Worm (Caenorhabditis elegans): ENCODE data around the gene nphp-2.

The nphp-2 gene

DNA sequence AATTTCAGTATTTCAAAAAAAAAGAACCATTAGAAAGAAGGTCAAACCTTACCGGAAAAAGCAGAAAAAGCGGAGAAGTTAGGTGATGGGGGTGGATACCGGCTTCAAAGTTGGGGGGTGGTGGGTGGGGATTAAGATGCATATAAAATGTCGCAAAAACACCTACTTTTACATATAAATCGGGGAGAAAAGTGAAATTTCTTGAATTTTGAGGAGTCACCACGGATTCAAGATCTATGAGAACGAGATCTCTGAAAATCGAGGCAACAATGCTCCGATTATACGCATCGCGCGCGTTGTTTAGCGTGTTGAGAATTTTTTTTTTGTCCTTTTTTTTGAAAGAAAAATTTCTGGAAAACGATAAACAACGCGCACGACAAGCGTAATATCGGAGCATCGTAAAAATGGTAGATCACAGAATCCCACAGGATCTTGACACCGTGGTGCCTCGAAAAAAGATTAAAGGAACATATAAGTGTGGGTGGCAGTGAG lies 20.0 kb upstream of the nphp-2 start (continued):
- TF ChIP-seq snpc-3.4 (tag; optimal IDR thresholded peaks at IDR 0.05) (peak; percentile 62), lag-1 (GFP tag; IDR thresholded peaks at IDR 0.05) (no peak), F57A8.1 (GFP tag; optimal IDR thresholded peaks at IDR 0.05) (no peak), snpc-1.3 (tag; optimal IDR thresholded peaks at IDR 0.05; ENCODE audit: insufficient read depth) (no peak), ceh-79 (tag; optimal IDR thresholded peaks at IDR 0.05) (peak; percentile 98), F22D6.2 (tag; optimal IDR thresholded peaks at IDR 0.05) (no peak), ceh-40 (GFP tag; IDR thresholded peaks at IDR 0.05) (peak; percentile 70; the same call in 1 of the 2 replicates), chd-7 (tag; optimal IDR thresholded peaks at IDR 0.05) (peak; percentile 91), mes-4 (tag; optimal IDR thresholded peaks at IDR 0.05) (no peak), unc-130 (GFP tag; optimal IDR thresholded peaks at IDR 0.05) (no peak), hrde-1 (tag; optimal IDR thresholded peaks at IDR 0.05; ENCODE audit: borderline replicate concordance) (peak; percentile 13), rcor-1 (GFP tag; IDR thresholded peaks at IDR 0.05) (peak; percentile 50), ztf-22 (GFP tag; optimal IDR thresholded peaks at IDR 0.05) (no peak), dpff-1 (tag; optimal IDR thresholded peaks at IDR 0.05) (peak; percentile 69), him-1 (tag; optimal IDR thresholded peaks at IDR 0.05) (peak; percentile 60), unc-62 (GFP tag; optimal IDR thresholded peaks at IDR 0.05) (no peak), F39B2.1 (GFP tag; IDR thresholded peaks at IDR 0.05) (peak; percentile 21; the same call in 1 of the 2 replicates), pha-4 (tag; optimal IDR thresholded peaks at IDR 0.05) (no peak), hsf-1 (GFP tag; IDR thresholded peaks at IDR 0.05) (peak; percentile 65), nhr-120 (GFP tag; IDR thresholded peaks at IDR 0.05) (no peak), F49E8.2 (tag; optimal IDR thresholded peaks at IDR 0.05; ENCODE audit: insufficient read depth) (peak; percentile 71), akir-1 (GFP tag; optimal IDR thresholded peaks at IDR 0.05) (no peak), B0019.2 (GFP tag; conservative IDR thresholded peaks at IDR 0.05) (no peak; the same call in 1 of the 2 replicates), C17E4.6 (GFP tag; IDR thresholded peaks at IDR 0.05) (0 out of 2 replicates have a peak, but pooled peaks have one; percentile 11), die-1 (tag; optimal IDR thresholded peaks at IDR 0.05) (no peak), F55B11.4 (tag; optimal IDR thresholded peaks at IDR 0.05; ENCODE audit: borderline replicate concordance, insufficient read depth) (no peak), xnd-1 (tag; optimal IDR thresholded peaks at IDR 0.05) (no peak), efl-1 (GFP tag; optimal IDR thresholded peaks at IDR 0.05) (no peak), B0261.1 (tag; optimal IDR thresholded peaks at IDR 0.05) (peak; percentile 38), lin-26 (GFP tag; IDR thresholded peaks at IDR 0.05) (peak; percentile 75), hmg-1.2 (GFP tag; IDR thresholded peaks at IDR 0.05) (peak; percentile 48)

DNA sequence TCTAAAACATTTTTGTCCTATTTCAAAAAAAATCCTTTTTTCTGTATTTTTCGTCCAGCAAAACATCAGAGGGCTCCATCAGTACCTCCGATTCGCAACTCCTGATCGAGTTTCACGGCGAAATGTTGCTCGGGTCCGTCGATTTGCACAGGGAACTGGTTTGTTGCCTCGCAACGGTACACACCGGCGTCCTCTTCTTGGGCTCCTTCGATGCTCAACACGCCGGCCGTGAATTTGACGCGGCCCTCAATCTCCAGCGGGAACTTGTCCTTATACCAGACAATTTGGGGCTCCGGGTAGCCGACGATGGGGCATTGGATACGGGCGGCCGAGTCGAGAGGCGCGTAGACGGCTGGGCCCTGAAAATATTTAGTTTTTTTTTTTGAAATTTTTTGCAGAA lies 17.6 kb upstream of the nphp-2 start:
- TF ChIP-seq let-526 (GFP tag; IDR thresholded peaks at IDR 0.05) (no peak), repo-1 (tag; optimal IDR thresholded peaks at IDR 0.05) (no peak), mcd-1 (GFP tag; IDR thresholded peaks at IDR 0.05) (0 out of 2 replicates have a peak, but pooled peaks have one; percentile 13), F55B11.4 (tag; optimal IDR thresholded peaks at IDR 0.05; ENCODE audit: borderline replicate concordance, insufficient read depth) (no peak), zfh-2 (GFP tag; conservative IDR thresholded peaks at IDR 0.05) (peak; percentile 71)

DNA sequence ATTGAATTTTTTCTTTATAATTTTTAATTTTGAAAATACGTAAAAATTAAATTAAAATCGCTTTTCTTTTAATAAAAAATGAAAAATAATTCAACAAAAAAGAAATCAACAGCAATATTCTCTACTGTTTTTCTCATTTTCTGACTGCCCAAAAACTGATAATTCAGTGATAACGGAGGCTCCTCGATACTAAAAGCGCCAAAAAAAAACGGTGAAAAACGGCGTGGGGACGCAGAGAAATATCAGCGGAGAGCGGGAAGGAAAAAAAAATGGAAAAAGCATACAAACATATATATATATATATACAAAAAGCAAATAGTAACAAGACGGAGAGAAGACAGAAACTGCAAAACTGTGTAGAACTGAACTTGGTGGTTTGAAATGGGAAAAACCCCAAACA lies 12.5 kb upstream of the nphp-2 start:
- TF ChIP-seq ztf-18 (tag; optimal IDR thresholded peaks at IDR 0.05) (no peak), cebp-1 (GFP tag; IDR thresholded peaks at IDR 0.05) (no peak), cebp-1 (tag; optimal IDR thresholded peaks at IDR 0.05) (peak; percentile 32), nhr-80 (tag; optimal IDR thresholded peaks at IDR 0.05) (peak; percentile 61)

Data from whole organism, young adult.